Fruit fly (Drosophila melanogaster) whole organism, adult: ENCODE data around the gene Unc-76.

Experiments used
- CG11617 ChIP-seq: fragments of 200-800 bp; sonication (Bioruptor generic); optimal IDR thresholded peaks from 2 replicates; lab custom pipeline; 2017; ENCODE audit warnings: mild to moderate bottlenecking, missing biosample characterization, missing genetic modification reagents, missing genetic modification characterization
- CG12768 ChIP-seq: fragments of 200-800 bp; sonication (Bioruptor generic); optimal IDR thresholded peaks from 2 replicates; lab custom pipeline; 2017; ENCODE audit warnings: missing biosample characterization, missing genetic modification characterization, mild to moderate bottlenecking, moderate library complexity, missing genetic modification reagents
- CG14711 ChIP-seq: fragments of 200-800 bp; sonication (Bioruptor generic); optimal IDR thresholded peaks from 2 replicates; lab custom pipeline; 2018; ENCODE audit warnings: missing biosample characterization, mild to moderate bottlenecking, missing genetic modification characterization, moderate library complexity
- CG1620 ChIP-seq: fragments of 200-800 bp; sonication (Bioruptor generic); optimal IDR thresholded peaks from 2 replicates; lab custom pipeline; 2016; ENCODE audit warnings: missing biosample characterization, missing genetic modification characterization
- CG33017 ChIP-seq: fragments of 200-800 bp; sonication (Bioruptor generic); optimal IDR thresholded peaks from 2 replicates; lab custom pipeline; 2018; ENCODE audit warnings: missing biosample characterization, mild to moderate bottlenecking, missing genetic modification characterization, moderate library complexity
- CG5204 ChIP-seq: fragments of 200-800 bp; sonication (Bioruptor generic); optimal IDR thresholded peaks from 2 replicates; lab custom pipeline; 2016; ENCODE audit warnings: missing biosample characterization, missing genetic modification characterization
- CG7045 ChIP-seq: fragments of 200-800 bp; sonication (Bioruptor generic); optimal IDR thresholded peaks from 2 replicates; lab custom pipeline; 2017; ENCODE audit warnings: missing biosample characterization, mild to moderate bottlenecking, missing genetic modification characterization
- CG7101 ChIP-seq: fragments of 200-800 bp; sonication (Bioruptor generic); optimal IDR thresholded peaks from 2 replicates; lab custom pipeline; 2018; ENCODE audit warnings: missing biosample characterization, mild to moderate bottlenecking, missing genetic modification characterization, moderate library complexity
- Clk ChIP-seq: fragments of 200-800 bp; sonication (Bioruptor generic); optimal IDR thresholded peaks from 2 replicates; lab custom pipeline; 2017; ENCODE audit warnings: missing biosample characterization, missing genetic modification characterization
- Crg-1 ChIP-seq: fragments of 200-800 bp; sonication (Bioruptor generic); optimal IDR thresholded peaks from 2 replicates; lab custom pipeline; 2016; ENCODE audit warnings: missing biosample characterization, missing genetic modification characterization
- Hr96 ChIP-seq: fragments of 200-800 bp; sonication (Bioruptor generic); optimal IDR thresholded peaks from 2 replicates; lab custom pipeline; 2016; ENCODE audit warnings: missing biosample characterization, missing genetic modification characterization
- Mnt ChIP-seq: fragments of 200-800 bp; sonication (Bioruptor generic); optimal IDR thresholded peaks from 2 replicates; lab custom pipeline; 2016; ENCODE audit warnings: missing biosample characterization, mild to moderate bottlenecking, missing genetic modification characterization
- bab1 ChIP-seq: fragments of 200-800 bp; sonication (Bioruptor generic); optimal IDR thresholded peaks from 3 replicates; lab custom pipeline; 2019; ENCODE audit warnings: missing biosample characterization, mild to moderate bottlenecking, missing genetic modification characterization, moderate library complexity
- cic ChIP-seq: fragments of 200-800 bp; sonication (Bioruptor generic); optimal IDR thresholded peaks from 2 replicates; lab custom pipeline; 2017; ENCODE audit warnings: missing biosample characterization, mild to moderate bottlenecking, missing genetic modification characterization, moderate library complexity
- cnc ChIP-seq, 2 experiments: fragments of >200 bp; optimal IDR thresholded peaks; 2 replicates each; lab custom pipeline; 2017
- kay ChIP-seq: fragments of 200-800 bp; sonication (Bioruptor generic); peaks from one replicate; lab custom pipeline; 2016; ENCODE audit warnings: missing biosample characterization, missing genetic modification characterization, borderline replicate concordance
- ovo ChIP-seq: fragments of 200-800 bp; sonication (Bioruptor generic); optimal IDR thresholded peaks from 2 replicates; lab custom pipeline; 2016; ENCODE audit warnings: missing biosample characterization, missing genetic modification characterization
- pad ChIP-seq: fragments of 200-800 bp; sonication (Bioruptor generic); optimal IDR thresholded peaks from 3 replicates; lab custom pipeline; 2017; ENCODE audit warnings: missing biosample characterization, missing genetic modification characterization, mild to moderate bottlenecking, moderate library complexity, missing genetic modification reagents
- tj ChIP-seq: fragments of 200-800 bp; sonication (Bioruptor generic); optimal IDR thresholded peaks from 3 replicates; lab custom pipeline; 2017; ENCODE audit warnings: missing biosample characterization, mild to moderate bottlenecking, missing genetic modification characterization, moderate library complexity
- toe ChIP-seq: fragments of 200-800 bp; sonication (Bioruptor generic); optimal IDR thresholded peaks from 2 replicates; lab custom pipeline; 2016; ENCODE audit warnings: missing biosample characterization, missing genetic modification characterization

The Unc-76 gene

DNA sequence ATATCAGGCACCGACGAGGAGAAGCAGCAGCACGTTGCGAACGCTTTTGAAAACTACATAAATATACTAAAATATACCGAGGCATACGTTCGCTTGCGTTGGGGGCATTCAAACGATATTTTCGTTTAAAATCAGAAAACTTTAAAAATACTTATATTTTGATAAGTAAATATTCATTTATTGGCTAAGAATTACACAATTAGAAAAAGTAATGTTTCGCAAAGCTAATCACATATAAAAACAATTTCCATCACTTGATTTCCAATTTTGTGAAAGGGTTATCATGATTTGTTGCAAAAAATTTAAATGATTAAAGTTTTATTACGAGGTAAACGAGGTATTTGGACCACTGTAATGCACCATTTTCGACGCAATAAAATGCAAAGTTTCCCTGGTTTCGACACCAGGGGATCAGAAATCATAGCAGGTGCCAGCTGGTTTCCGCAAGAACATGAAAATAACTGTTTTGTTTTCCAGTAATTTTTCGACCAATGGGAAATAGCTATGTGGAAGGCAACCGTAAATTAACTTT lies 4.5 kb upstream of the Unc-76 start, which contains the start of gene CG4045:
Gene CG4045 (minus strand): TSS at position 55 of the 532 bp plus-strand sequence.
- peak; percentile 79 for TF ChIP-seq bab1 (GFP tag; lab: Kevin White, UChicago)
- TF ChIP-seq CG12768 (GFP tag; lab: Kevin White, UChicago), result no peak
- no peak for TF ChIP-seq Hr96 (GFP tag; lab: Kevin White, UChicago)
- no peak for TF ChIP-seq Clk (GFP tag; lab: Kevin White, UChicago)
- no peak for TF ChIP-seq toe
- no peak for TF ChIP-seq CG1620
- peak; percentile 14 for TF ChIP-seq tj (GFP tag; lab: Kevin White, UChicago)
- peak; percentile 26 for TF ChIP-seq Mnt
- no peak for TF ChIP-seq CG7045 (GFP tag; lab: Kevin White, UChicago)
- TF ChIP-seq Crg-1, result no peak
- TF ChIP-seq kay (GFP tag; lab: Kevin White, UChicago), result no peak
- TF ChIP-seq ovo (GFP tag; lab: Kevin White, UChicago), result peak; percentile 68
- no peak for TF ChIP-seq CG5204
- peak; percentile 39 for TF ChIP-seq CG14711 (tag; lab: Kevin White, UChicago)
- TF ChIP-seq cic (GFP tag; lab: Kevin White, UChicago), result no peak
- peak; percentile 33 for TF ChIP-seq CG11617 (GFP tag; lab: Kevin White, UChicago)
- no peak for TF ChIP-seq CG33017 (tag; lab: Kevin White, UChicago)
- TF ChIP-seq CG7101 (tag; lab: Kevin White, UChicago), result peak; percentile 55
- TF ChIP-seq pad (GFP tag; lab: Kevin White, UChicago), result no peak
- TF ChIP-seq cnc (optimal IDR thresholded peaks at IDR 0.05; lab: Kevin White, UChicago), result no peak

dm6 chrX:2076412-2077357 lies 3.7 kb upstream of the Unc-76 start, which contains the start of gene CG4025:
TSS of gene CG4025 (plus strand) at chrX:2076966.
- TF ChIP-seq CG5204, result no peak
- TF ChIP-seq ovo (GFP tag; lab: Kevin White, UChicago), result peak; percentile 56
- peak; percentile 99 for TF ChIP-seq pad (GFP tag; lab: Kevin White, UChicago)
- peak; percentile 10 for TF ChIP-seq Mnt

dm6 chrX:2081848-2082365 lies 1.5 kb downstream of the Unc-76 start:
- TF ChIP-seq CG11617 (GFP tag; lab: Kevin White, UChicago), result no peak
- TF ChIP-seq CG5204, result no peak
- TF ChIP-seq ovo (GFP tag; lab: Kevin White, UChicago), result no peak
- no peak for TF ChIP-seq CG7045 (GFP tag; lab: Kevin White, UChicago)
- TF ChIP-seq CG1620, result no peak
- TF ChIP-seq CG7101 (tag; lab: Kevin White, UChicago), result no peak
- no peak for TF ChIP-seq bab1 (GFP tag; lab: Kevin White, UChicago)
- no peak for TF ChIP-seq CG33017 (tag; lab: Kevin White, UChicago)
- TF ChIP-seq Crg-1, result no peak
- TF ChIP-seq CG12768 (GFP tag; lab: Kevin White, UChicago), result no peak
- no peak for TF ChIP-seq Hr96 (GFP tag; lab: Kevin White, UChicago)
- TF ChIP-seq Mnt, result no peak
- no peak for TF ChIP-seq kay (GFP tag; lab: Kevin White, UChicago)
- no peak for TF ChIP-seq cnc (optimal IDR thresholded peaks at IDR 0.05; lab: Kevin White, UChicago)
- no peak for TF ChIP-seq cic (GFP tag; lab: Kevin White, UChicago)
- TF ChIP-seq toe, result no peak
- TF ChIP-seq Clk (GFP tag; lab: Kevin White, UChicago), result no peak
- no peak for TF ChIP-seq tj (GFP tag; lab: Kevin White, UChicago)
- TF ChIP-seq CG14711 (tag; lab: Kevin White, UChicago), result no peak

DNA sequence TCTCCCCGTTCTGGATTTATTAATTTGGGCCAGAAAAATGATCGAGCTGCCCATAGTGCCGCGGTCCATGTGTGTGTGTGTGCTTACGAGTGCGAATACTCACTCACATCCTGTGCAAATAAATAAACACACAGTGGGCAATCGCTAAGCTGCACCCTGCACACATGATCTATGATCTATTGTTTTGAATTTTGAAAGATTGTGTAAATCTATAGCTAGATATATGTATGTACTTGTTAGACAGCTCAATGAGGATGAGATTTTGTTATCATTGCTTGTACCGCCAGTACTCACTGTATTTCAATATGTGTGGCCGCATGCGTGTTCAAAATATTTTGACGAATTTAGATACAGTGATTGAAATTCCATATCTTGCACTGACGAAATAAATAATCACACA lies 2.7 kb downstream of the Unc-76 start:
- TF ChIP-seq CG1620, result peak; percentile 22
- peak; percentile 51 for TF ChIP-seq CG12768 (GFP tag; lab: Kevin White, UChicago)
- TF ChIP-seq CG5204, result no peak
- peak; percentile 85 for TF ChIP-seq CG14711 (tag; lab: Kevin White, UChicago)
- no peak for TF ChIP-seq ovo (GFP tag; lab: Kevin White, UChicago)
- peak; percentile 81 for TF ChIP-seq bab1 (GFP tag; lab: Kevin White, UChicago)
- peak; percentile 39 for TF ChIP-seq CG7045 (GFP tag; lab: Kevin White, UChicago)
- TF ChIP-seq cnc (optimal IDR thresholded peaks at IDR 0.05; lab: Kevin White, UChicago), result no peak
- no peak for TF ChIP-seq cic (GFP tag; lab: Kevin White, UChicago)
- peak; percentile 68 for TF ChIP-seq Hr96 (GFP tag; lab: Kevin White, UChicago)
- peak; percentile 25 for TF ChIP-seq CG11617 (GFP tag; lab: Kevin White, UChicago)
- TF ChIP-seq toe, result peak; percentile 14
- no peak for TF ChIP-seq kay (GFP tag; lab: Kevin White, UChicago)
- peak; percentile 20 for TF ChIP-seq Crg-1
- TF ChIP-seq tj (GFP tag; lab: Kevin White, UChicago), result no peak
- peak; percentile 88 for TF ChIP-seq CG7101 (tag; lab: Kevin White, UChicago)
- TF ChIP-seq pad (GFP tag; lab: Kevin White, UChicago), result peak; percentile 47
- TF ChIP-seq CG33017 (tag; lab: Kevin White, UChicago), result peak; percentile 83
- TF ChIP-seq Clk (GFP tag; lab: Kevin White, UChicago), result no peak
- TF ChIP-seq Mnt, result peak; percentile 45

DNA sequence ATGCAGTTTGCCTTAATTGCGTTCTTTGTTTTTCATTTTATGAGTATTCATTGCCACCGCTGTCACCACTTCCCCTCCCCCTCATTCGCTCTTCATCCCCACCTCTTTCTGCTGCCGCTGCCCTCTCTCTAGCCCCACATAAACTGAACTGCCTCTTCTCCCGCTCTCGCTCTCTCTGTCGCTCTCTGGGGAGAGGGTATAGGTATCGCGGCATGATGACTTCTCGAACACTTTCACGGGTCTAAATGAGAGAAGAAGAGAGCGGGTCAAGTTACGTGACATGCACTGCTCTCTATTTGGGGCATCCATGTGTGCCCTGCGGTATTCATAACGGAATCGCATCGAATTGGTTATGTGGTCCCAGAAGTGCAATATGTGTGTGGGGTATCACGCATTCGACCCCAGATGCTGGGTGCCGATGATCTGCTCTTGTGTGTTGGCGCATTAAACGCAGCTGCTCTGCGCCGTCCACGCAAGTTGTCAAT lies 3.3 kb downstream of the Unc-76 start:
- TF ChIP-seq cnc (optimal IDR thresholded peaks at IDR 0.05; lab: Kevin White, UChicago) (no peak), bab1 (GFP tag; lab: Kevin White, UChicago) (peak; percentile 1), ovo (GFP tag; lab: Kevin White, UChicago) (peak; percentile 45), toe (no peak), tj (GFP tag; lab: Kevin White, UChicago) (peak; percentile 89), CG33017 (tag; lab: Kevin White, UChicago) (no peak), Clk (GFP tag; lab: Kevin White, UChicago) (no peak), CG11617 (GFP tag; lab: Kevin White, UChicago) (no peak), CG7045 (GFP tag; lab: Kevin White, UChicago) (no peak), CG5204 (no peak), Crg-1 (peak; percentile 30), Mnt (peak; percentile 53), Hr96 (GFP tag; lab: Kevin White, UChicago) (no peak), CG14711 (tag; lab: Kevin White, UChicago) (peak; percentile 9), CG7101 (tag; lab: Kevin White, UChicago) (peak; percentile 48), pad (GFP tag; lab: Kevin White, UChicago) (no peak), kay (GFP tag; lab: Kevin White, UChicago) (no peak), cic (GFP tag; lab: Kevin White, UChicago) (no peak), CG12768 (GFP tag; lab: Kevin White, UChicago) (no peak), CG1620 (no peak)
